Worm (Caenorhabditis elegans) whole organism, young adult: Measurements from ENCODE around the gene cec-6.

Experiments used
- F22D6.2 ChIP-seq: sonication (generic microtip); optimal IDR thresholded peaks from 2 replicates; lab custom pipeline; 2016; ENCODE audit warnings: mild to moderate bottlenecking, missing genetic modification characterization, missing compliant biosample characterization
- F33H1.4 ChIP-seq: fragments of 200-800 bp; sonication (Bioruptor generic); IDR thresholded peaks from 2 replicates; pipeline ENCODE4 v1.3.6; 2022; ENCODE audit warnings: missing genetic modification reagents, missing genetic modification characterization, missing compliant biosample characterization
- F39B2.1 ChIP-seq: fragments of 200-800 bp; sonication (Bioruptor generic); IDR thresholded peaks from 2 replicates; pipeline ENCODE4 v1.3.6; 2022; ENCODE audit warnings: missing genetic modification reagents, missing genetic modification characterization, missing compliant biosample characterization
- T26A5.8 ChIP-seq: sonication (generic microtip); optimal IDR thresholded peaks from 2 replicates; lab custom pipeline; 2016; ENCODE audit warnings: missing genetic modification characterization, missing compliant biosample characterization
- ama-1 ChIP-seq, 3 experiments: fragments of 150-350 bp in 1 of 3; sonication (generic microtip) in 2 of 3; optimal IDR thresholded peaks; 2 replicates each; lab custom pipeline; 2014 to 2018; ENCODE audit warnings: missing biosample characterization in 2 of 3, missing genetic modification characterization in 2 of 3, missing genetic modification reagents in 2 of 3
- attf-6 ChIP-seq: fragments of 200-800 bp; sonication (Bioruptor generic); IDR thresholded peaks from 2 replicates; pipeline ENCODE4 v1.3.6; 2022; ENCODE audit warnings: missing genetic modification reagents, missing genetic modification characterization, missing compliant biosample characterization
- egrh-3 ChIP-seq: fragments of 200-800 bp; sonication (Bioruptor generic); IDR thresholded peaks from 2 replicates; pipeline ENCODE4 v1.3.6; 2022; ENCODE audit warnings: missing genetic modification reagents, missing genetic modification characterization, missing compliant biosample characterization
- mel-28 ChIP-seq: sonication (generic microtip); optimal IDR thresholded peaks from 2 replicates; lab custom pipeline; 2016; ENCODE audit warnings: borderline replicate concordance, mild to moderate bottlenecking, missing genetic modification characterization, missing compliant biosample characterization
- pha-4 ChIP-seq: fragments of 150-350 bp; sonication (generic microtip); optimal IDR thresholded peaks from 2 replicates; lab custom pipeline; 2014; ENCODE audit warnings: missing biosample characterization, missing genetic modification reagents, missing genetic modification characterization
- snpc-3.4 ChIP-seq: sonication (generic microtip); optimal IDR thresholded peaks from 2 replicates; lab custom pipeline; 2017; ENCODE audit warnings: missing genetic modification characterization, mild to moderate bottlenecking, missing compliant biosample characterization, antibody characterized with exemption, moderate library complexity, missing genotype, missing genetic modification reagents
- snpc-4 ChIP-seq, 5 experiments: fragments of 150-350 bp in 1 of 5; sonication (generic microtip) in 4 of 5; optimal IDR thresholded peaks; 2 replicates each; lab custom pipeline; 2014 to 2018; ENCODE audit warnings: missing genetic modification characterization in 5 of 5, missing biosample characterization in 3 of 5, antibody characterized with exemption in 2 of 5, mild to moderate bottlenecking in 2 of 5, missing compliant biosample characterization in 2 of 5, missing genotype in 2 of 5, moderate library complexity in 2 of 5, missing genetic modification reagents in 1 of 5
- unc-130 ChIP-seq: sonication (generic microtip); optimal IDR thresholded peaks from 2 replicates; lab custom pipeline; 2016; ENCODE audit warnings: missing genetic modification reagents, missing genetic modification characterization, missing compliant biosample characterization
- unc-62 ChIP-seq: fragments of 150-350 bp; optimal IDR thresholded peaks from 2 replicates; lab custom pipeline; 2014; ENCODE audit warnings: missing biosample characterization, missing genetic modification reagents, missing genetic modification characterization
- ztf-3 ChIP-seq: fragments of 200-800 bp; sonication (Bioruptor generic); optimal IDR thresholded peaks from 2 replicates; lab custom pipeline; 2018; ENCODE audit warnings: mild to moderate bottlenecking, missing genetic modification characterization, missing compliant biosample characterization

DNA sequence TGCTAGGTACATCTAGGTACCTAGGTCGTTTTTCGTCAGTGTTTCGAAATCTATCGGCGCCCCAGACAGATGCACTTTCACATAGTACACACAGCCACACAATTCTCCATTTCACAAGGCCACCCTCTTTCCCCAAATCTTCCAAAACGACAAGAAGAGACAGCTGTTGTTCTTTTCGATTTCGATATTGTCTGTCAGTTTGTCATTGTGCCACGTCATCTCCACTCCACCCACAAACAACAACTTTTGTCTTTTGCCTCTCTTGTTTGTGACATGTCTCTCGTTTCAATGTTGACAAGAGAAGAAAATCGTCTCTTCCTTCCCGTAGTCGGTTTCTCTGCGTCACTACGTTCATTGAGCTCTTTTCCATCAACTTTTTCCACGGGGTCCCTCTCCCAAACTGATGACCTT lies 49.1 kb downstream of the cec-6 start:
- no peak for TF ChIP-seq pha-4 (tag; lab: Kevin White, UChicago)
- TF ChIP-seq attf-6 = no peak
- no peak for TF ChIP-seq T26A5.8 (tag; lab: Kevin White, UChicago)
- TF ChIP-seq snpc-3.4 (tag; lab: Kevin White, UChicago) = no peak
- no peak for TF ChIP-seq unc-130 (GFP tag; lab: Kevin White, UChicago)
- TF ChIP-seq ztf-3 (GFP tag; lab: Kevin White, UChicago) = no peak
- TF ChIP-seq F33H1.4 (GFP tag; lab: Robert Waterston, UW) = no peak
- no peak for TF ChIP-seq snpc-4 (GFP tag; optimal IDR thresholded peaks at IDR 0.05; lab: Kevin White, UChicago)
- no peak for TF ChIP-seq snpc-4 (tag; optimal IDR thresholded peaks at IDR 0.05; lab: Kevin White, UChicago)
- TF ChIP-seq ama-1 (optimal IDR thresholded peaks at IDR 0.05; lab: Kevin White, UChicago) = no peak
- no peak for TF ChIP-seq ama-1 (GFP tag; optimal IDR thresholded peaks at IDR 0.05; lab: Kevin White, UChicago)
- TF ChIP-seq mel-28 (tag; lab: Kevin White, UChicago) = no peak
- no peak for TF ChIP-seq F39B2.1 (GFP tag; lab: Robert Waterston, UW)
- no peak for TF ChIP-seq unc-62 (GFP tag; lab: Kevin White, UChicago)
- TF ChIP-seq F22D6.2 = no peak
- no peak for TF ChIP-seq egrh-3 (GFP tag; lab: Robert Waterston, UW)
